Fruit fly (Drosophila melanogaster): Measurements from ENCODE around the gene Mhcl.

DNA sequence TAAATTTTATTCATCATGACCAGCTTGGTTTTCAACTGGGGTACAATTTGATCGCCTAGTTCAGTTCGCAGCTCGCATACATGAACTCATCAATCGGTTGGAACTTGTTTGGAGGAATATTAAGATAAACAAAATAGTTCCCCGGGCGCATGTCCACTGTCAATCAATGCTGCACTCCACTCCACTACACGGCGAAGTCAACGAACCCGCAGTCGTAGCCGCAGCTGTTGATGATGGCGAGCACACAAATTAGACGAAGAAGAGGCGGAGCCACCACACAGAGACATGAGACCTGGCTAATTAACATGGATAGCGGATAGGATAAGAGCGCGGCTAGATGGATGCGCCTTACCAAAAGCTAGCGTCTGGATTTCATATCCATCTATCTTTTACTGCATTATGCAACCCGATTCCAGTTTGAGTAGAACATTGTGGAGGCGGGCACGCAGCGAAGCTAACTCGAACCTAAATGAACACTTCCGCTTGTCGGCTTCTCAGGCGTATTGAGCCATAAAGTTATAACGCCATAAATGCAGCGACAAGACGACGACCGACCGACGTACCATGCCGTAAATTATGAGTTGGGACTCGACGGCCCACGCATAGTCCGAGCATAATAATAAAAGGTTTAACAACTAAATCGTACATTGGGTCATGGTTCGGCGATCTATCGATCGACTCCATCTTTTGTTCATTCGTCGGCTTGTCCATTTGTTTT lies 6.5 kb downstream of the Mhcl start:
- TF ChIP-seq CG3163 (GFP tag; optimal IDR thresholded peaks at IDR 0.05) = no peak
- no peak for TF ChIP-seq CG8478 (optimal IDR thresholded peaks at IDR 0.05)
- TF ChIP-seq slbo (GFP tag; IDR thresholded peaks at IDR 0.05) = no peak
- no peak for TF ChIP-seq HmgD (GFP tag; optimal IDR thresholded peaks at IDR 0.05)
- no peak for TF ChIP-seq lbe (GFP tag; optimal IDR thresholded peaks at IDR 0.05)
